Worm (Caenorhabditis elegans): Measurements from ENCODE around the gene tcc-1.

DNA sequence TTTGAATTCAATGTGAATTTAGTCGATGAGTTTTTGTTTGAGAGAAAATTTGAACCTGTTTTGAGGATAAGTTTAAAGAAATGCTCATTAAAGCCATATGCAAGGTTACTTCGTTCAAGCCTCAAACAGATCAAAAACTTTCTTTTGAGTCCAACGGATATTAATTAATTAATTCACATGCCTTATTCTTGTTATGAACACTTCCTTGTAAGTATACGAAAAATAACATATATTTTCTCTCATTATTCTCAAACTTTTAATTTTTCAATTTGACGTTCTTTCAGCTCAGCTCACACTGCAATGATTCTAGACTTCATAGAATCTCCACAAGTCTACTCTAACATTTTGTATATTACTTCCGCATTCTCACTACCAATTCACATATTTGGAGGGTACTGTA lies 27.5 kb downstream of the tcc-1 start, which contains the start of gene srh-304:
- TF ChIP-seq ama-1 (optimal IDR thresholded peaks at IDR 0.05) (no peak), tbx-37 (GFP tag; conservative IDR thresholded peaks at IDR 0.05) (no peak), hmbx-1 (tag; optimal IDR thresholded peaks at IDR 0.05) (no peak), hmg-4 (GFP tag; optimal IDR thresholded peaks at IDR 0.05) (no peak), aly-1 (tag; optimal IDR thresholded peaks at IDR 0.05) (no peak), tra-4 (tag; optimal IDR thresholded peaks at IDR 0.05) (no peak), B0310.2 (tag; optimal IDR thresholded peaks at IDR 0.05) (no peak), tbx-11 (GFP tag; IDR thresholded peaks at IDR 0.05) (no peak), flt-1 (GFP tag; IDR thresholded peaks at IDR 0.05) (no peak), scrt-1 (GFP tag; IDR thresholded peaks at IDR 0.05) (no peak), F13C5.2 (tag; optimal IDR thresholded peaks at IDR 0.05) (no peak), sea-1 (GFP tag; conservative IDR thresholded peaks at IDR 0.05) (no peak)
